Fruit fly (Drosophila melanogaster) whole organism, larva: ENCODE data around the gene Taf1.

ENCODE experiments used
- noc ChIP-seq: fragments of 200-800 bp; sonication (Bioruptor generic); optimal IDR thresholded peaks from 3 replicates; lab custom pipeline; 2019; ENCODE audit warnings: missing biosample characterization, mild to moderate bottlenecking, missing genetic modification characterization, moderate library complexity

The Taf1 gene

dm6 chr3R:6646740-6647139 is at the start of gene Taf1:
Taf1 (plus strand) TSS chr3R:6646889.
- TF ChIP-seq noc (tag; lab: Kevin White, UChicago): no peak

dm6 chr3R:6597922-6598321 is 48.8 kb upstream of the Taf1 start, which contains the start of gene CG1138:
CG1138 (minus strand) TSS chr3R:6598022.
- no peak for TF ChIP-seq noc (tag; lab: Kevin White, UChicago)

- TF ChIP-seq noc (tag; lab: Kevin White, UChicago): no peak
Measured at dm6 chr3R:6600942-6601341, 45.7 kb upstream of the Taf1 start, which contains the start of gene CG31482. CG31482 (plus strand) TSS chr3R:6601242.

dm6 chr3R:6605142-6605541 is 41.5 kb upstream of the Taf1 start:
- no peak for TF ChIP-seq noc (tag; lab: Kevin White, UChicago)

dm6 chr3R:6608814-6609213 is 37.9 kb upstream of the Taf1 start, which contains the start of gene glob2:
glob2 (minus strand) TSS chr3R:6608914.
- no peak for TF ChIP-seq noc (tag; lab: Kevin White, UChicago)

- TF ChIP-seq noc (tag; lab: Kevin White, UChicago): no peak
Measured at dm6 chr3R:6627800-6628199, 18.9 kb upstream of the Taf1 start, which contains the start of gene sowi. sowi (minus strand) TSS chr3R:6627900.

dm6 chr3R:6629221-6629620 is 17.5 kb upstream of the Taf1 start, which contains the start of gene CG15177:
CG15177 (minus strand) TSS chr3R:6629321.
- TF ChIP-seq noc (tag; lab: Kevin White, UChicago): no peak

dm6 chr3R:6629851-6630250 is 16.8 kb upstream of the Taf1 start, which contains the start of gene sunz:
sunz (plus strand) TSS chr3R:6630151.
- no peak for TF ChIP-seq noc (tag; lab: Kevin White, UChicago)

dm6 chr3R:6640932-6641331 is 5.8 kb upstream of the Taf1 start, which contains the start of gene CG31286:
CG31286 (plus strand) TSS chr3R:6641232.
- no peak for TF ChIP-seq noc (tag; lab: Kevin White, UChicago)

dm6 chr3R:6644334-6644733 is 2.4 kb upstream of the Taf1 start, which contains the start of gene Ass:
Ass (minus strand) TSS chr3R:6644434.
- TF ChIP-seq noc (tag; lab: Kevin White, UChicago): no peak

dm6 chr3R:6657278-6658246 is 10.9 kb downstream of the Taf1 start, which contains the start of the genes CG1307 and twr:
CG1307 (minus strand) TSS chr3R:6657442.
twr (plus strand) TSS chr3R:6657882.
- no peak for TF ChIP-seq noc (tag; lab: Kevin White, UChicago)

- no peak for TF ChIP-seq noc (tag; lab: Kevin White, UChicago)
Measured at dm6 chr3R:6659941-6660340, 13.3 kb downstream of the Taf1 start, which contains the start of gene agt. agt (minus strand) TSS chr3R:6660100.

- no peak for TF ChIP-seq noc (tag; lab: Kevin White, UChicago)
Measured at dm6 chr3R:6662613-6663288, 16.1 kb downstream of the Taf1 start.

- TF ChIP-seq noc (tag; lab: Kevin White, UChicago): no peak
Measured at dm6 chr3R:6663289-6663666, 16.6 kb downstream of the Taf1 start.

dm6 chr3R:6664371-6665116 is 17.9 kb downstream of the Taf1 start:
- no peak for TF ChIP-seq noc (tag; lab: Kevin White, UChicago)
